Fruit fly (Drosophila melanogaster) whole organism, prepupa: ENCODE results near the gene CG13896.

Source experiments
- CG31627 ChIP-seq: fragments of 200-800 bp; sonication (Bioruptor generic); optimal IDR thresholded peaks from 3 replicates; lab custom pipeline; 2016; ENCODE audit warnings: missing biosample characterization, missing genetic modification characterization
- CG3919 ChIP-seq: fragments of 200-800 bp; sonication (Bioruptor generic); optimal IDR thresholded peaks from 3 replicates; lab custom pipeline; 2016; ENCODE audit warnings: missing biosample characterization, missing genetic modification characterization
- CG6854 ChIP-seq: fragments of 200-800 bp; sonication (Bioruptor generic); optimal IDR thresholded peaks from 2 replicates; lab custom pipeline; 2017; ENCODE audit warnings: missing biosample characterization, mild to moderate bottlenecking, missing genetic modification characterization
- CG8319 ChIP-seq: fragments of 200-800 bp; sonication (Bioruptor generic); optimal IDR thresholded peaks from 3 replicates; lab custom pipeline; 2016; ENCODE audit warnings: missing biosample characterization, missing genetic modification characterization
- Eip75B ChIP-seq: fragments of 200-800 bp; sonication (Bioruptor generic); optimal IDR thresholded peaks from 3 replicates; lab custom pipeline; 2016; ENCODE audit warnings: missing biosample characterization, missing genetic modification characterization
- Ets21C ChIP-seq: fragments of 200-800 bp; sonication (Bioruptor generic); optimal IDR thresholded peaks from 3 replicates; lab custom pipeline; 2016; ENCODE audit warnings: missing biosample characterization, missing genetic modification characterization
- Ets96B ChIP-seq: fragments of 200-800 bp; optimal IDR thresholded peaks from 2 replicates; lab custom pipeline; 2019; ENCODE audit warnings: missing biosample characterization, mild to moderate bottlenecking, missing genetic modification characterization, moderate library complexity
- Gug ChIP-seq: fragments of 200-800 bp; sonication (Bioruptor generic); IDR thresholded peaks from 2 replicates; pipeline ENCODE4 v1.3.6; 2022; ENCODE audit warnings: missing biosample characterization, missing genetic modification characterization
- Met ChIP-seq: fragments of 200-800 bp; sonication (Bioruptor generic); optimal IDR thresholded peaks from 3 replicates; lab custom pipeline; 2016; ENCODE audit warnings: missing biosample characterization, missing genetic modification characterization
- Sox15 ChIP-seq: fragments of 200-800 bp; sonication (Bioruptor generic); optimal IDR thresholded peaks from 3 replicates; lab custom pipeline; 2016; ENCODE audit warnings: missing biosample characterization, missing genetic modification characterization
- net ChIP-seq: fragments of 200-800 bp; sonication (Bioruptor generic); optimal IDR thresholded peaks from 3 replicates; lab custom pipeline; 2016; ENCODE audit warnings: missing biosample characterization, missing genetic modification characterization
- salr ChIP-seq, 2 experiments: fragments of 200-800 bp; sonication (Bioruptor generic); optimal IDR thresholded peaks; 3 replicates each; lab custom pipeline; 2016 to 2018; ENCODE audit warnings: missing biosample characterization in 2 of 2, missing genetic modification characterization in 2 of 2, mild to moderate bottlenecking in 1 of 2
- spab ChIP-seq: fragments of 200-800 bp; sonication (Bioruptor generic); optimal IDR thresholded peaks from 2 replicates; lab custom pipeline; 2017; ENCODE audit warnings: missing biosample characterization, mild to moderate bottlenecking, missing genetic modification characterization, missing genetic modification reagents

- TF ChIP-seq Gug (GFP tag; lab: Robert Waterston, UW) = no peak
- no peak for TF ChIP-seq net (GFP tag; lab: Kevin White, UChicago)
- TF ChIP-seq spab = no peak
- no peak for TF ChIP-seq CG8319 (GFP tag; lab: Kevin White, UChicago)
- TF ChIP-seq salr (GFP tag; optimal IDR thresholded peaks at IDR 0.05; lab: Kevin White, UChicago) = no peak
- TF ChIP-seq CG31627 (GFP tag; lab: Kevin White, UChicago) = no peak
- TF ChIP-seq Eip75B = no peak
- no peak for TF ChIP-seq Ets96B (tag; lab: Kevin White, UChicago)
- no peak for TF ChIP-seq CG3919 (GFP tag; lab: Kevin White, UChicago)
- TF ChIP-seq Met (GFP tag; lab: Kevin White, UChicago) = no peak
- TF ChIP-seq Ets21C (GFP tag; lab: Kevin White, UChicago) = no peak
- TF ChIP-seq CG6854 = no peak
- TF ChIP-seq Sox15 (GFP tag; lab: Kevin White, UChicago) = no peak
Measured at dm6 chr3L:733174-733829, 21.7 kb upstream of the CG13896 start.
